Fruit fly (Drosophila melanogaster) whole organism, embryonic: ENCODE measurements around the gene CG13920.

Source experiments
- Bdp1 ChIP-seq: fragments of 200-800 bp; sonication (Bioruptor generic); optimal IDR thresholded peaks from 3 replicates; lab custom pipeline; 2016; ENCODE audit warnings: missing biosample characterization, missing genetic modification characterization
- CG10462 ChIP-seq: fragments of 200-800 bp; sonication (Bioruptor generic); optimal IDR thresholded peaks from 2 replicates; lab custom pipeline; 2016; ENCODE audit warnings: missing biosample characterization, missing genetic modification characterization
- CG11093 ChIP-seq: fragments of 200-800 bp; sonication (Bioruptor generic); IDR thresholded peaks from 3 replicates; pipeline ENCODE4 v1.3.6; 2022; ENCODE audit warnings: missing biosample characterization, missing genetic modification characterization
- CG12236 ChIP-seq: fragments of 200-800 bp; sonication (Bioruptor generic); optimal IDR thresholded peaks from 2 replicates; lab custom pipeline; 2016; ENCODE audit warnings: missing biosample characterization, missing genetic modification characterization
- CG12659 ChIP-seq: fragments of 200-800 bp; sonication (Bioruptor generic); optimal IDR thresholded peaks from 3 replicates; lab custom pipeline; 2017; ENCODE audit warnings: mild to moderate bottlenecking, missing biosample characterization, missing genetic modification reagents, missing genetic modification characterization
- CG13624 ChIP-seq: fragments of 200-800 bp; sonication (Bioruptor generic); optimal IDR thresholded peaks from 2 replicates; lab custom pipeline; 2016; ENCODE audit warnings: missing biosample characterization, missing genetic modification characterization
- CG13894 ChIP-seq: fragments of 200-800 bp; sonication (Bioruptor generic); optimal IDR thresholded peaks from 3 replicates; lab custom pipeline; 2018; ENCODE audit warnings: missing biosample characterization, mild to moderate bottlenecking, missing genetic modification characterization, moderate library complexity
- CG14050 ChIP-seq: fragments of 200-800 bp; sonication (Bioruptor generic); IDR thresholded peaks from 3 replicates; pipeline ENCODE4 v1.3.6; 2022; ENCODE audit warnings: missing biosample characterization, missing genetic modification characterization
- CG18599 ChIP-seq: fragments of 200-800 bp; sonication (Bioruptor generic); optimal IDR thresholded peaks from 3 replicates; lab custom pipeline; 2017; ENCODE audit warnings: missing biosample characterization, missing genetic modification characterization, mild to moderate bottlenecking, moderate library complexity, missing genetic modification reagents
- CG2889 ChIP-seq: fragments of 200-800 bp; sonication (Bioruptor generic); IDR thresholded peaks from 3 replicates; pipeline ENCODE4 v1.3.6; 2022; ENCODE audit warnings: missing biosample characterization, missing genetic modification characterization
- CG6765 ChIP-seq: fragments of 200-800 bp; sonication (Bioruptor generic); optimal IDR thresholded peaks from 3 replicates; lab custom pipeline; 2017; ENCODE audit warnings: missing biosample characterization, mild to moderate bottlenecking, missing genetic modification characterization
- CG7839 ChIP-seq: fragments of 200-800 bp; sonication (Bioruptor generic); optimal IDR thresholded peaks from 3 replicates; lab custom pipeline; 2018; ENCODE audit warnings: missing biosample characterization, mild to moderate bottlenecking, missing genetic modification characterization, moderate library complexity
- CG8290 ChIP-seq, 3 experiments: fragments of 200-800 bp; sonication (Bioruptor generic); optimal IDR thresholded peaks; 2 replicates each; lab custom pipeline; 2016 to 2019; ENCODE audit warnings: missing biosample characterization in 3 of 3, missing genetic modification characterization in 3 of 3, mild to moderate bottlenecking in 2 of 3, moderate library complexity in 1 of 3
- CG9727 ChIP-seq: fragments of 200-800 bp; sonication (Bioruptor generic); optimal IDR thresholded peaks from 3 replicates; lab custom pipeline; 2017; ENCODE audit warnings: missing biosample characterization, mild to moderate bottlenecking, missing genetic modification characterization
- Dbx ChIP-seq: fragments of 200-800 bp; sonication (Bioruptor generic); IDR thresholded peaks from 3 replicates; pipeline ENCODE4 v1.3.6; 2022; ENCODE audit warnings: missing biosample characterization, missing genetic modification characterization
- Dip3 ChIP-seq: fragments of 200-800 bp; sonication (Bioruptor generic); optimal IDR thresholded peaks from 3 replicates; lab custom pipeline; 2016; ENCODE audit warnings: missing biosample characterization, missing genetic modification characterization
- Doc3 ChIP-seq: fragments of 200-800 bp; sonication (Bioruptor generic); IDR thresholded peaks from 3 replicates; pipeline ENCODE4 v1.3.6; 2022; ENCODE audit warnings: missing biosample characterization, missing genetic modification characterization; ENCODE audit not compliant: partially characterized antibody
- Gug ChIP-seq: fragments of 200-800 bp; sonication (Bioruptor generic); IDR thresholded peaks from 4 replicates; pipeline ENCODE4 v1.3.6; 2022; ENCODE audit warnings: missing biosample characterization, missing genetic modification characterization
- HHEX ChIP-seq: fragments of 200-800 bp; sonication (Bioruptor generic); optimal IDR thresholded peaks from 3 replicates; lab custom pipeline; 2017; ENCODE audit warnings: missing biosample characterization, mild to moderate bottlenecking, missing genetic modification characterization, missing genetic modification reagents
- HLHmδ ChIP-seq: fragments of 200-800 bp; sonication (Bioruptor generic); optimal IDR thresholded peaks from 2 replicates; lab custom pipeline; 2018; ENCODE audit warnings: missing biosample characterization, mild to moderate bottlenecking, missing genetic modification characterization, moderate library complexity
- MBD-R2 ChIP-seq: fragments of 200-800 bp; sonication (Bioruptor generic); IDR thresholded peaks from 2 replicates; pipeline ENCODE4 v1.3.6; 2022; ENCODE audit warnings: missing biosample characterization, missing genetic modification characterization
- Mes4 ChIP-seq: fragments of 200-800 bp; sonication (Bioruptor generic); optimal IDR thresholded peaks from 2 replicates; lab custom pipeline; 2016; ENCODE audit warnings: missing biosample characterization, missing genetic modification characterization
- Neu2 ChIP-seq: fragments of 200-800 bp; sonication (Bioruptor generic); optimal IDR thresholded peaks from 3 replicates; lab custom pipeline; 2016; ENCODE audit warnings: missing biosample characterization, missing genetic modification characterization, borderline replicate concordance
- Rfx ChIP-seq: fragments of 200-800 bp; sonication (Bioruptor generic); IDR thresholded peaks from 2 replicates; pipeline ENCODE4 v1.3.6; 2022; ENCODE audit warnings: missing biosample characterization, missing genetic modification characterization
- Six4 ChIP-seq: fragments of 200-800 bp; sonication (Bioruptor generic); optimal IDR thresholded peaks from 2 replicates; lab custom pipeline; 2016; ENCODE audit warnings: missing biosample characterization, missing genetic modification characterization
- Spps ChIP-seq: fragments of 200-800 bp; sonication (Bioruptor generic); optimal IDR thresholded peaks from 2 replicates; lab custom pipeline; 2018; ENCODE audit warnings: missing biosample characterization, mild to moderate bottlenecking, missing genetic modification characterization
- Ssrp ChIP-seq: fragments of 200-800 bp; sonication (Bioruptor generic); optimal IDR thresholded peaks from 2 replicates; lab custom pipeline; 2018; ENCODE audit warnings: missing biosample characterization, mild to moderate bottlenecking, missing genetic modification characterization, moderate library complexity
- TFAM ChIP-seq: fragments of 200-800 bp; sonication (Bioruptor generic); optimal IDR thresholded peaks from 2 replicates; lab custom pipeline; 2017; ENCODE audit warnings: missing biosample characterization, missing genetic modification characterization, inconsistent platforms
- bbx ChIP-seq: fragments of 200-800 bp; sonication (Bioruptor generic); IDR thresholded peaks from 2 replicates; pipeline ENCODE4 v1.3.6; 2022; ENCODE audit warnings: missing biosample characterization, missing genetic modification characterization; ENCODE audit not compliant: partially characterized antibody
- bowl ChIP-seq: fragments of 200-800 bp; sonication (Bioruptor generic); IDR thresholded peaks from 2 replicates; pipeline ENCODE4 v1.3.6; 2022; ENCODE audit warnings: missing biosample characterization, missing genetic modification characterization
- btn ChIP-seq: fragments of 200-800 bp; sonication (Bioruptor generic); optimal IDR thresholded peaks from 2 replicates; lab custom pipeline; 2016; ENCODE audit warnings: missing biosample characterization, missing genetic modification characterization
- crol ChIP-seq: fragments of 200-800 bp; sonication (Bioruptor generic); IDR thresholded peaks from 2 replicates; pipeline ENCODE4 v1.3.6; 2022; ENCODE audit warnings: missing biosample characterization, missing genetic modification characterization
- ems ChIP-seq: fragments of 200-800 bp; sonication (Bioruptor generic); optimal IDR thresholded peaks from 3 replicates; lab custom pipeline; 2016; ENCODE audit warnings: missing biosample characterization, missing genetic modification characterization
- esg ChIP-seq: fragments of 200-800 bp; sonication (Bioruptor generic); conservative IDR thresholded peaks from 2 replicates; pipeline ENCODE4 v1.3.6; 2022; ENCODE audit warnings: missing biosample characterization, missing genetic modification characterization
- eve ChIP-seq, 2 experiments: fragments of >200 bp; optimal IDR thresholded peaks; 2 replicates each; lab custom pipeline; 2017; ENCODE audit warnings: missing biosample characterization in 2 of 2, missing genetic modification characterization in 2 of 2
- ewg ChIP-seq: fragments of 200-800 bp; sonication (Bioruptor generic); optimal IDR thresholded peaks from 3 replicates; lab custom pipeline; 2017; ENCODE audit warnings: mild to moderate bottlenecking, missing biosample characterization, missing genetic modification reagents, missing genetic modification characterization
- gfzf ChIP-seq: fragments of 200-800 bp; sonication (Bioruptor generic); optimal IDR thresholded peaks from 2 replicates; lab custom pipeline; 2016; ENCODE audit warnings: missing biosample characterization, mild to moderate bottlenecking, missing genetic modification characterization, moderate library complexity
- gsb ChIP-seq: fragments of 200-800 bp; sonication (Bioruptor generic); IDR thresholded peaks from 2 replicates; pipeline ENCODE4 v1.3.6; 2022; ENCODE audit warnings: missing biosample characterization, missing genetic modification characterization
- hb ChIP-seq: fragments of 200-800 bp; sonication (Bioruptor generic); IDR thresholded peaks from 3 replicates; pipeline ENCODE4 v1.3.6; 2022; ENCODE audit warnings: missing biosample characterization, missing genetic modification characterization; ENCODE audit not compliant: partially characterized antibody
- her ChIP-seq: fragments of 200-800 bp; sonication (Bioruptor generic); optimal IDR thresholded peaks from 2 replicates; lab custom pipeline; 2016; ENCODE audit warnings: missing biosample characterization, missing genetic modification characterization
- ind ChIP-seq: fragments of 200-800 bp; sonication (Bioruptor generic); optimal IDR thresholded peaks from 3 replicates; lab custom pipeline; 2016; ENCODE audit warnings: missing biosample characterization, missing genetic modification characterization
- kay ChIP-seq: fragments of 200-800 bp; sonication (Bioruptor generic); optimal IDR thresholded peaks from 2 replicates; lab custom pipeline; 2016; ENCODE audit warnings: missing biosample characterization, missing genetic modification characterization
- nerfin-1 ChIP-seq: fragments of 200-800 bp; sonication (Bioruptor generic); optimal IDR thresholded peaks from 3 replicates; lab custom pipeline; 2019; ENCODE audit warnings: missing biosample characterization, mild to moderate bottlenecking, missing genetic modification characterization, moderate library complexity
- phol ChIP-seq: fragments of 200-800 bp; sonication (Bioruptor generic); optimal IDR thresholded peaks from 3 replicates; lab custom pipeline; 2018; ENCODE audit warnings: missing biosample characterization, mild to moderate bottlenecking, missing genetic modification characterization, moderate library complexity
- pzg ChIP-seq: fragments of 200-800 bp; sonication (Bioruptor generic); optimal IDR thresholded peaks from 3 replicates; lab custom pipeline; 2018; ENCODE audit warnings: missing biosample characterization, mild to moderate bottlenecking, missing genetic modification characterization, moderate library complexity
- run ChIP-seq: fragments of 200-800 bp; sonication (Bioruptor generic); optimal IDR thresholded peaks from 3 replicates; lab custom pipeline; 2018; ENCODE audit warnings: missing biosample characterization, mild to moderate bottlenecking, missing genetic modification characterization
- sd ChIP-seq: fragments of 200-800 bp; sonication (Bioruptor generic); optimal IDR thresholded peaks from 3 replicates; lab custom pipeline; 2018; ENCODE audit warnings: missing biosample characterization, mild to moderate bottlenecking, missing genetic modification characterization, moderate library complexity
- sim ChIP-seq: fragments of 200-800 bp; sonication (Bioruptor generic); IDR thresholded peaks from 2 replicates; pipeline ENCODE4 v1.3.6; 2022; ENCODE audit warnings: missing biosample characterization, missing genetic modification characterization
- z ChIP-seq: fragments of 200-800 bp; sonication (Bioruptor generic); IDR thresholded peaks from 3 replicates; pipeline ENCODE4 v1.3.6; 2022; ENCODE audit warnings: missing biosample characterization, missing genetic modification characterization

The CG13920 gene

DNA sequence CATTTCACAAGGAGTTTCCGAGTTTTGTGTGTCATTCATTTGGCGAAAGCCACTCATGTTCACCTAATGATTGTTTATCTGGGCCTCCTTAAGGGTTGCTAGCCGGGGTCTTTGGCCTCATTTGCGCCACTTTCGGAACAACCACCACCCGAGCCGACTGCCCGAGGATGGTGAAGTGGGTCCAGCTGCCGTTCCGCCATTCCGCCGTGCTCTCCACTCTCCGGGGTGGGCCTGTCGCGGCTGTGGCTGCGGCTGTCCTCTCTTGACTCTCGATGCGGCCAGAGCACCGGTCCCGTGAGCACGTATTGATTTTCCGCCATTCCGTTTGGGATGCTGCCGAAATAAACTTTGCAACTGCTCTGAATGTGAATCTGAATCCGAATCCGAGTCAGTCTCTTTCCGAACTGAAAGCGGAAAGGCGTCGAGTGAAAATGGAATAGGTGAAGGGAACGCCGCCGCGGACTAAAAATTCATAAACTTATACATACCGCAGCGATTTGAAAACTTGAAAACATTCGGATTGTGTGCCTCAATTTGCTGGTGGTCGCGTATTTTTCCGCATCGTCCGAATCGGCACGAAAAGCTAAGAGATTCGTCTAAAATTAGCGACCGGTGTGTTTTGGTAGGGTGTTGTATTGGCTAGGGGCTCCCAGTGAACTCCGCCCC is at the start of gene CG13920 (continued):
- TF ChIP-seq Dip3 (GFP tag; lab: Kevin White, UChicago) = no peak
- TF ChIP-seq Mes4 (GFP tag; lab: Kevin White, UChicago) = no peak
- no peak for TF ChIP-seq CG12236 (GFP tag; lab: Kevin White, UChicago)
- no peak for TF ChIP-seq gsb (GFP tag; lab: Robert Waterston, UW)
- TF ChIP-seq CG8290 (GFP tag; optimal IDR thresholded peaks at IDR 0.05; lab: Kevin White, UChicago) = no peak
- TF ChIP-seq CG8290 (tag; optimal IDR thresholded peaks at IDR 0.05; lab: Kevin White, UChicago) = no peak
- peak; percentile 3 for TF ChIP-seq pzg (GFP tag; lab: Kevin White, UChicago)
- TF ChIP-seq CG12659 = no peak
- TF ChIP-seq CG18599 (GFP tag; lab: Kevin White, UChicago) = peak; percentile 20
- TF ChIP-seq phol (tag; lab: Kevin White, UChicago) = no peak
- no peak for TF ChIP-seq Six4 (GFP tag; lab: Kevin White, UChicago)
- TF ChIP-seq ems = no peak
- no peak for TF ChIP-seq bowl (GFP tag; lab: Robert Waterston, UW)
- TF ChIP-seq Rfx (GFP tag; lab: Robert Waterston, UW) = no peak
- no peak for TF ChIP-seq CG13624 (GFP tag; lab: Kevin White, UChicago)
- TF ChIP-seq HHEX (GFP tag; lab: Kevin White, UChicago) = no peak
- no peak for TF ChIP-seq ind (GFP tag; lab: Kevin White, UChicago)
- TF ChIP-seq Dbx = 0 out of 3 replicates have a peak, but pooled peaks have one; percentile 34
- no peak for TF ChIP-seq CG10462 (GFP tag; lab: Kevin White, UChicago)
- peak; percentile 42 for TF ChIP-seq MBD-R2 (GFP tag; lab: Robert Waterston, UW)
- no peak for TF ChIP-seq gfzf (GFP tag; lab: Kevin White, UChicago)
- peak; percentile 49 for TF ChIP-seq sd
- TF ChIP-seq esg (GFP tag; lab: Robert Waterston, UW) = no peak
- no peak for TF ChIP-seq Ssrp
- TF ChIP-seq run (tag; lab: Kevin White, UChicago) = no peak
- no peak for TF ChIP-seq Doc3
- TF ChIP-seq HLHmδ = no peak
- no peak for TF ChIP-seq kay (GFP tag; lab: Kevin White, UChicago)
- TF ChIP-seq Spps (tag; lab: Kevin White, UChicago) = no peak
- TF ChIP-seq CG6765 (GFP tag; lab: Kevin White, UChicago) = no peak
- TF ChIP-seq sim = no peak
- TF ChIP-seq her (GFP tag; lab: Kevin White, UChicago) = no peak
- TF ChIP-seq CG11093 = no peak
- TF ChIP-seq crol (GFP tag; lab: Robert Waterston, UW) = peak; percentile 78
- TF ChIP-seq Bdp1 (GFP tag; lab: Kevin White, UChicago) = no peak
- TF ChIP-seq CG13894 = peak; percentile 61
- TF ChIP-seq CG7839 = no peak
- no peak for TF ChIP-seq Gug (GFP tag; lab: Robert Waterston, UW)
- peak; percentile 31 for TF ChIP-seq nerfin-1 (tag; lab: Kevin White, UChicago)
- peak; percentile 21; the same call in 1 of the 2 replicates for TF ChIP-seq bbx (GFP tag; lab: Robert Waterston, UW)
- no peak for TF ChIP-seq Neu2 (GFP tag; lab: Kevin White, UChicago)
- TF ChIP-seq ewg = no peak
- TF ChIP-seq CG9727 (GFP tag; lab: Kevin White, UChicago) = no peak
- TF ChIP-seq TFAM (GFP tag; lab: Kevin White, UChicago) = no peak
- no peak for TF ChIP-seq CG14050
- no peak for TF ChIP-seq eve (GFP tag; optimal IDR thresholded peaks at IDR 0.05; lab: Kevin White, UChicago)
- TF ChIP-seq CG2889 (GFP tag; lab: Robert Waterston, UW) = no peak
- TF ChIP-seq hb (GFP tag; lab: Robert Waterston, UW) = no peak
- TF ChIP-seq z = 0 out of 3 replicates have a peak, but pooled peaks have one; percentile 46
- TF ChIP-seq btn (GFP tag; lab: Kevin White, UChicago) = no peak
